Fruit fly (Drosophila melanogaster) whole organism, wandering third instar larva: ENCODE data around the gene CG8564.

ENCODE experiments used
- Abd-B ChIP-seq: fragments of >200 bp; optimal IDR thresholded peaks from 2 replicates; lab custom pipeline; 2017; ENCODE audit warnings: missing biosample characterization, missing genetic modification characterization
- CG32264 ChIP-seq: fragments of 200-800 bp; sonication (Bioruptor generic); optimal IDR thresholded peaks from 2 replicates; lab custom pipeline; 2016; ENCODE audit warnings: missing biosample characterization, missing genetic modification characterization
- CG9705 ChIP-seq: fragments of 200-800 bp; sonication (Bioruptor generic); optimal IDR thresholded peaks from 2 replicates; lab custom pipeline; 2018; ENCODE audit warnings: missing biosample characterization, mild to moderate bottlenecking, missing genetic modification characterization
- CrebA ChIP-seq: fragments of 200-800 bp; sonication (Bioruptor generic); optimal IDR thresholded peaks from 2 replicates; lab custom pipeline; 2016; ENCODE audit warnings: missing biosample characterization, mild to moderate bottlenecking, missing genetic modification characterization, borderline replicate concordance
- Dfd ChIP-seq: fragments of >200 bp; optimal IDR thresholded peaks from 2 replicates; lab custom pipeline; 2017; ENCODE audit warnings: missing biosample characterization, missing genetic modification characterization
- Dif ChIP-seq: fragments of 200-275, 200-300 bp; sonication (Bioruptor generic); optimal IDR thresholded peaks from 2 replicates; lab custom pipeline; 2018; ENCODE audit warnings: missing biosample characterization, missing genetic modification characterization; ENCODE audit not compliant: partially characterized antibody
- GATAd ChIP-seq: sonication (Bioruptor generic); optimal IDR thresholded peaks from 2 replicates; lab custom pipeline; 2016; ENCODE audit warnings: missing biosample characterization, missing genetic modification characterization
- HLH106 ChIP-seq: fragments of 200-800 bp; optimal IDR thresholded peaks from 3 replicates; lab custom pipeline; 2019; ENCODE audit warnings: missing biosample characterization, mild to moderate bottlenecking, missing genetic modification characterization, moderate library complexity
- Hnf4 ChIP-seq: fragments of 200-800 bp; sonication (Bioruptor generic); optimal IDR thresholded peaks from 2 replicates; lab custom pipeline; 2016; ENCODE audit warnings: missing biosample characterization, mild to moderate bottlenecking, missing genetic modification characterization
- Hr78 ChIP-seq: fragments of >200 bp; optimal IDR thresholded peaks from 2 replicates; lab custom pipeline; 2017; ENCODE audit warnings: missing biosample characterization, missing genetic modification characterization
- Hr83 ChIP-seq: fragments of 200-300 bp; sonication (Bioruptor generic); optimal IDR thresholded peaks from 2 replicates; lab custom pipeline; 2016; ENCODE audit warnings: missing biosample characterization, mild to moderate bottlenecking, missing genetic modification characterization, moderate library complexity; ENCODE audit not compliant: poor library complexity, severe bottlenecking
- Jra ChIP-seq: sonication (Bioruptor generic); optimal IDR thresholded peaks from 2 replicates; lab custom pipeline; 2016; ENCODE audit warnings: missing biosample characterization, missing genetic modification characterization
- Mio ChIP-seq: sonication (Bioruptor generic); optimal IDR thresholded peaks from 2 replicates; lab custom pipeline; 2016; ENCODE audit warnings: missing biosample characterization, missing genetic modification characterization
- Myc ChIP-seq: fragments of >200 bp; optimal IDR thresholded peaks from 2 replicates; lab custom pipeline; 2017
- N ChIP-seq: fragments of >200 bp; optimal IDR thresholded peaks from 2 replicates; lab custom pipeline; 2018; ENCODE audit warnings: missing biosample characterization, missing external identifiers, missing genetic modification characterization
- OdsH ChIP-seq: fragments of 200-800 bp; sonication (Bioruptor generic); optimal IDR thresholded peaks from 2 replicates; lab custom pipeline; 2016; ENCODE audit warnings: missing biosample characterization, mild to moderate bottlenecking, missing genetic modification characterization
- Rel ChIP-seq, 2 experiments: fragments of 200-800 bp; sonication (Bioruptor generic) in 1 of 2; optimal IDR thresholded peaks; 2 replicates in 1 of 2; 3 replicates in 1 of 2; lab custom pipeline; 2016 to 2019; ENCODE audit warnings: mild to moderate bottlenecking in 2 of 2, missing biosample characterization in 2 of 2, missing genetic modification characterization in 2 of 2, moderate library complexity in 1 of 2
- Sp1 ChIP-seq: fragments of 200-800 bp; sonication (Bioruptor generic); optimal IDR thresholded peaks from 3 replicates; lab custom pipeline; 2019; ENCODE audit warnings: missing biosample characterization, mild to moderate bottlenecking, missing genetic modification characterization, moderate library complexity
- Vsx2 ChIP-seq: fragments of 200-300, 225-300 bp; sonication (Bioruptor generic); optimal IDR thresholded peaks from 2 replicates; lab custom pipeline; 2018; ENCODE audit warnings: missing biosample characterization, missing genetic modification characterization; ENCODE audit not compliant: partially characterized antibody
- br ChIP-seq: fragments of 200-800 bp; sonication (Bioruptor generic); optimal IDR thresholded peaks from 2 replicates; lab custom pipeline; 2016; ENCODE audit warnings: missing biosample characterization, missing genetic modification characterization
- brk ChIP-seq: fragments of 200-800 bp; sonication (Bioruptor generic); optimal IDR thresholded peaks from 2 replicates; lab custom pipeline; 2016; ENCODE audit warnings: missing biosample characterization, mild to moderate bottlenecking, missing genetic modification characterization
- dl ChIP-seq, 2 experiments: fragments of 175-275, 200-275 bp in 1 of 2; fragments of 200-275 bp in 1 of 2; sonication (Bioruptor generic); optimal IDR thresholded peaks; lab custom pipeline; 2018; ENCODE audit warnings: mild to moderate bottlenecking in 2 of 2, missing biosample characterization in 2 of 2, missing genetic modification characterization in 2 of 2, moderate library complexity in 2 of 2; ENCODE audit not compliant: partially characterized antibody in 2 of 2, insufficient read depth in 1 of 2
- dmrt93B ChIP-seq: fragments of 200-800 bp; sonication (Bioruptor generic); optimal IDR thresholded peaks from 2 replicates; lab custom pipeline; 2018; ENCODE audit warnings: missing biosample characterization, mild to moderate bottlenecking, missing genetic modification characterization
- dsf ChIP-seq: sonication (Bioruptor generic); optimal IDR thresholded peaks from 2 replicates; lab custom pipeline; 2016; ENCODE audit warnings: missing biosample characterization, missing genetic modification characterization, borderline replicate concordance
- ey ChIP-seq: fragments of 200-800 bp; sonication (Bioruptor generic); optimal IDR thresholded peaks from 2 replicates; lab custom pipeline; 2016; ENCODE audit warnings: missing biosample characterization, missing genetic modification characterization
- foxo ChIP-seq, 2 experiments: fragments of 200-800 bp; sonication (Bioruptor generic); optimal IDR thresholded peaks; 2 replicates in 1 of 2; 3 replicates in 1 of 2; lab custom pipeline; 2016 to 2017; ENCODE audit warnings: missing biosample characterization in 2 of 2, missing genetic modification characterization in 2 of 2
- fru ChIP-seq: fragments of 200-800 bp; sonication (Bioruptor generic); optimal IDR thresholded peaks from 3 replicates; lab custom pipeline; 2016; ENCODE audit warnings: missing biosample characterization, mild to moderate bottlenecking, missing genetic modification characterization
- h ChIP-seq: fragments of 200-800 bp; sonication (Bioruptor generic); optimal IDR thresholded peaks from 3 replicates; lab custom pipeline; 2016; ENCODE audit warnings: missing biosample characterization, mild to moderate bottlenecking, missing genetic modification characterization
- jim ChIP-seq: fragments of 175-275, 200-325 bp; sonication (Bioruptor generic); optimal IDR thresholded peaks from 2 replicates; lab custom pipeline; 2016; ENCODE audit warnings: missing biosample characterization, mild to moderate bottlenecking, missing genetic modification characterization
- lola ChIP-seq: fragments of >200 bp; optimal IDR thresholded peaks from 2 replicates; lab custom pipeline; 2017; ENCODE audit warnings: missing biosample characterization, missing genetic modification characterization
- pan ChIP-seq: fragments of >200 bp; optimal IDR thresholded peaks from 2 replicates; lab custom pipeline; 2017
- psq ChIP-seq: fragments of 200-800 bp; sonication (Bioruptor generic); optimal IDR thresholded peaks from 3 replicates; lab custom pipeline; 2017; ENCODE audit warnings: missing biosample characterization, mild to moderate bottlenecking, missing genetic modification characterization, moderate library complexity
- rgr ChIP-seq: fragments of 200-800 bp; sonication (Bioruptor generic); optimal IDR thresholded peaks from 3 replicates; lab custom pipeline; 2016; ENCODE audit warnings: missing biosample characterization, mild to moderate bottlenecking, missing genetic modification characterization
- sage ChIP-seq: fragments of 200-800 bp; sonication (Bioruptor generic); optimal IDR thresholded peaks from 2 replicates; lab custom pipeline; 2016; ENCODE audit warnings: missing biosample characterization, mild to moderate bottlenecking, missing genetic modification characterization
- sv ChIP-seq: fragments of 200-800 bp; sonication (Bioruptor generic); optimal IDR thresholded peaks from 3 replicates; lab custom pipeline; 2016; ENCODE audit warnings: missing biosample characterization, missing genetic modification characterization
- tai ChIP-seq: sonication (Bioruptor generic); optimal IDR thresholded peaks from 2 replicates; lab custom pipeline; 2016; ENCODE audit warnings: missing biosample characterization, missing genetic modification characterization
- usp ChIP-seq: fragments of >200 bp; optimal IDR thresholded peaks from 2 replicates; lab custom pipeline; 2017; ENCODE audit warnings: missing biosample characterization, missing genetic modification characterization
- woc ChIP-seq: sonication (Bioruptor generic); optimal IDR thresholded peaks from 2 replicates; lab custom pipeline; 2016; ENCODE audit warnings: missing biosample characterization, mild to moderate bottlenecking, missing genetic modification characterization

The CG8564 gene

DNA sequence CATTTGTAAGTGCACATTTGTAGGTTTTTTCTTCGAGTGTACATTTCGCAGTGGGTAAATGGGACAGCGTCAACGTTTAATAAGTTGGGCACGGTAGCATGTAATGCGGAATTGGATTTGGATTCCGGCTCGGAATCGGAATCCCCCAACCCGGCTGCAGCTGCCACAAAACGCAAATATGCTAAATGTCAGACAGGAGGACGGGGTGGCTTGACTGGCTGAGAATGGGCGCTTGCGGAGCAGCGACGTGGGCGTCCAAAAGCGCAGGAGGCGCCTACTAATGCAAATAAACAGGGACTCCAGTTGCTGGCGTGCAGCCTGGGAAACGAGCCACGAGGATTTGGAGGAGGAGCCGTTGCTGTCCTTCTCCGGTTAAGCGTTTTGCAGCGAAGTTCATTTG, at the start of gene CG8564:
Gene CG8564, minus strand, starts transcription at position 101 of the 400 bp plus-strand sequence.
- TF ChIP-seq N (no peak), sv (GFP tag; lab: Kevin White, UChicago) (no peak), Hr83 (GFP tag; lab: Kevin White, UChicago) (no peak), br (GFP tag; lab: Kevin White, UChicago) (no peak), Rel (GFP tag; optimal IDR thresholded peaks at IDR 0.05; lab: Kevin White, UChicago) (no peak), Rel (tag; optimal IDR thresholded peaks at IDR 0.05; lab: Kevin White, UChicago) (no peak), Dfd (no peak), CG32264 (GFP tag; lab: Kevin White, UChicago) (no peak), Hnf4 (GFP tag; lab: Kevin White, UChicago) (no peak), jim (no peak), Mio (no peak)
- TF ChIP-seq, all 38 proteins: peak for 0

DNA sequence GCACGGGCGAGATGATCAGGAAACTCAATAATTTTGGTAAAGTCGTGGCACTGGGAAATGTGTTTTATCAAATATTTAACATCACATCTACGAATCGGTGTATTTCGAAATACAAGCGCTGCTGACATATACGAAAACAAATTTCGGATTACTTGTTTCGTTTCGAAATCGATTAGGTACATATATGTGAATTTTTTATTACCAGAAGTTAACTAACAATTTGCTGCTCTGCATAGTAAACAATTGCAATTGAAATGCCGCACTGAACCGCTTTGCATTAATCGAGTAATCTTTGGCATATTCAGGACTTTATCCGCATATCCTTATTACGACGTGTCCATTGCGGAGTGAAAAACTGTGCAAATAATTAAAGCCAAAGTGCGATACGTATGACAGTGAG, 49.7 kb upstream of the CG8564 start, which contains the start of gene CG14835:
Gene CG14835, minus strand, starts transcription at position 101 of the 400 bp plus-strand sequence.
- no peak for TF ChIP-seq usp
- TF ChIP-seq foxo (GFP tag; optimal IDR thresholded peaks at IDR 0.05; lab: Kevin White, UChicago), result no peak
- no peak for TF ChIP-seq CG32264 (GFP tag; lab: Kevin White, UChicago)
- TF ChIP-seq GATAd, result no peak
- no peak for TF ChIP-seq lola (GFP tag; lab: Kevin White, UChicago)
- no peak for TF ChIP-seq h
- TF ChIP-seq dsf (GFP tag; lab: Kevin White, UChicago), result no peak
- TF ChIP-seq CrebA, result no peak
- TF ChIP-seq Hr83 (GFP tag; lab: Kevin White, UChicago), result no peak
- TF ChIP-seq Dfd, result no peak

- no peak for TF ChIP-seq CG32264 (GFP tag; lab: Kevin White, UChicago)
- TF ChIP-seq jim, result no peak
- peak; percentile 61 for TF ChIP-seq fru (GFP tag; lab: Kevin White, UChicago)
- peak in 1 of 2 experiments; percentile 34 for TF ChIP-seq foxo (GFP tag; optimal IDR thresholded peaks at IDR 0.05; lab: Kevin White, UChicago)
- no peak for TF ChIP-seq Rel (GFP tag; optimal IDR thresholded peaks at IDR 0.05; lab: Kevin White, UChicago)
- peak; percentile 42 for TF ChIP-seq Rel (tag; optimal IDR thresholded peaks at IDR 0.05; lab: Kevin White, UChicago)
- peak; percentile 41 for TF ChIP-seq woc (GFP tag; lab: Kevin White, UChicago)
- TF ChIP-seq Hr83 (GFP tag; lab: Kevin White, UChicago), result no peak
- TF ChIP-seq N, result no peak
- peak; percentile 41 for TF ChIP-seq Vsx2 (GFP tag; lab: Kevin White, UChicago)
- peak; percentile 51 for TF ChIP-seq rgr (GFP tag; lab: Kevin White, UChicago)
- no peak for TF ChIP-seq Myc (lab: Kevin White, UChicago)
- peak; percentile 60 for TF ChIP-seq HLH106 (tag; lab: Kevin White, UChicago)
- TF ChIP-seq Dfd, result no peak
- TF ChIP-seq sv (GFP tag; lab: Kevin White, UChicago), result no peak
- TF ChIP-seq psq (GFP tag; lab: Kevin White, UChicago), result peak; percentile 30
- TF ChIP-seq Mio, result no peak
- TF ChIP-seq pan (lab: Kevin White, UChicago), result no peak
- no peak for TF ChIP-seq brk (GFP tag; lab: Kevin White, UChicago)
- TF ChIP-seq usp, result no peak
- TF ChIP-seq Dif (GFP tag; lab: Kevin White, UChicago), result peak; percentile 94
- TF ChIP-seq CG9705 (GFP tag; lab: Kevin White, UChicago), result no peak
- TF ChIP-seq tai (GFP tag; lab: Kevin White, UChicago), result peak; percentile 58
- TF ChIP-seq h, result peak; percentile 65
- peak; percentile 37 for TF ChIP-seq OdsH (GFP tag; lab: Kevin White, UChicago)
- peak; percentile 37 for TF ChIP-seq br (GFP tag; lab: Kevin White, UChicago)
- peak; percentile 21 for TF ChIP-seq dmrt93B (GFP tag; lab: Kevin White, UChicago)
- TF ChIP-seq Hnf4 (GFP tag; lab: Kevin White, UChicago), result peak; percentile 28
- no peak for TF ChIP-seq sage (GFP tag; lab: Kevin White, UChicago)
- TF ChIP-seq Sp1 (GFP tag; lab: Kevin White, UChicago), result peak; percentile 22
- peak; percentile 99 for TF ChIP-seq Jra (GFP tag; lab: Kevin White, UChicago)
- no peak for TF ChIP-seq Abd-B (GFP tag; lab: Kevin White, UChicago)
- TF ChIP-seq GATAd, result no peak
- TF ChIP-seq dl (GFP tag; optimal IDR thresholded peaks at IDR 0.05; lab: Kevin White, UChicago; ENCODE audit: insufficient read depth in 1 of 2, partially characterized antibody in 2 of 2), result peak; percentile 75 to 87
- TF ChIP-seq Hr78 (GFP tag; lab: Kevin White, UChicago), result no peak
- TF ChIP-seq CrebA, result no peak
- no peak for TF ChIP-seq dsf (GFP tag; lab: Kevin White, UChicago)
- peak; percentile 50 for TF ChIP-seq ey (GFP tag; lab: Kevin White, UChicago)
- TF ChIP-seq lola (GFP tag; lab: Kevin White, UChicago), result no peak
These were observed 47.3 kb upstream of the CG8564 start, which contains the start of gene Rac2 for dm6 chr3L:7434715-7435653. Gene Rac2, minus strand, starts transcription at chr3L:7435190.
